Fruit fly (Drosophila melanogaster) whole organism, embryonic: ENCODE data around the gene Phyhd1.

Source experiments
- Asciz ChIP-seq: fragments of 200-800 bp; sonication (Bioruptor generic); optimal IDR thresholded peaks from 2 replicates; lab custom pipeline; 2017; ENCODE audit warnings: missing biosample characterization, mild to moderate bottlenecking, missing genetic modification characterization, missing genetic modification reagents
- CG12155 ChIP-seq: fragments of 200-800 bp; sonication (Bioruptor generic); optimal IDR thresholded peaks from 3 replicates; lab custom pipeline; 2016; ENCODE audit warnings: missing biosample characterization, missing genetic modification characterization
- CG12659 ChIP-seq: fragments of 200-800 bp; sonication (Bioruptor generic); optimal IDR thresholded peaks from 3 replicates; lab custom pipeline; 2017; ENCODE audit warnings: mild to moderate bottlenecking, missing biosample characterization, missing genetic modification reagents, missing genetic modification characterization
- CG13624 ChIP-seq: fragments of 200-800 bp; sonication (Bioruptor generic); optimal IDR thresholded peaks from 2 replicates; lab custom pipeline; 2016; ENCODE audit warnings: missing biosample characterization, missing genetic modification characterization
- CG1603 ChIP-seq: fragments of 200-800 bp; sonication (Bioruptor generic); optimal IDR thresholded peaks from 2 replicates; lab custom pipeline; 2019; ENCODE audit warnings: missing biosample characterization, mild to moderate bottlenecking, missing genetic modification characterization, moderate library complexity
- CG16863 ChIP-seq: fragments of 200-800 bp; sonication (Bioruptor generic); optimal IDR thresholded peaks from 3 replicates; lab custom pipeline; 2016; ENCODE audit warnings: missing biosample characterization, missing genetic modification characterization
- CG17186 ChIP-seq: fragments of 200-800 bp; sonication (Bioruptor generic); optimal IDR thresholded peaks from 3 replicates; lab custom pipeline; 2017; ENCODE audit warnings: missing biosample characterization, missing genetic modification reagents, missing genetic modification characterization
- CG2116 ChIP-seq: fragments of 200-800 bp; sonication (Bioruptor generic); optimal IDR thresholded peaks from 3 replicates; lab custom pipeline; 2018; ENCODE audit warnings: missing biosample characterization, mild to moderate bottlenecking, missing genetic modification characterization
- CG3065 ChIP-seq: fragments of 200-800 bp; sonication (Bioruptor generic); optimal IDR thresholded peaks from 2 replicates; lab custom pipeline; 2016; ENCODE audit warnings: missing biosample characterization, missing genetic modification characterization
- CG31224 ChIP-seq: fragments of 200-800 bp; sonication (Bioruptor generic); IDR thresholded peaks from 2 replicates; pipeline ENCODE4 v1.3.6; 2022; ENCODE audit warnings: missing biosample characterization, missing genetic modification characterization
- CG31441 ChIP-seq: fragments of 200-800 bp; sonication (Bioruptor generic); IDR thresholded peaks from 2 replicates; pipeline ENCODE4 v1.3.6; 2022; ENCODE audit warnings: missing biosample characterization, missing genetic modification characterization
- CG34224 ChIP-seq: fragments of 200-800 bp; sonication (Bioruptor generic); IDR thresholded peaks from 3 replicates; pipeline ENCODE4 v1.3.6; 2022; ENCODE audit warnings: missing biosample characterization, missing genetic modification characterization; ENCODE audit not compliant: partially characterized antibody
- CG4820 ChIP-seq: fragments of 200-800 bp; sonication (Bioruptor generic); optimal IDR thresholded peaks from 3 replicates; lab custom pipeline; 2016; ENCODE audit warnings: missing biosample characterization, missing genetic modification characterization
- CG6854 ChIP-seq: fragments of 200-800 bp; sonication (Bioruptor generic); optimal IDR thresholded peaks from 3 replicates; lab custom pipeline; 2017; ENCODE audit warnings: missing biosample characterization, mild to moderate bottlenecking, missing genetic modification characterization
- CG7372 ChIP-seq: fragments of 200-800 bp; sonication (Bioruptor generic); IDR thresholded peaks from 2 replicates; pipeline ENCODE4 v1.3.6; 2022; ENCODE audit warnings: missing biosample characterization, missing genetic modification characterization
- CG7556 ChIP-seq: fragments of 200-800 bp; sonication (Bioruptor generic); optimal IDR thresholded peaks from 2 replicates; lab custom pipeline; 2017; ENCODE audit warnings: missing biosample characterization, mild to moderate bottlenecking, missing genetic modification characterization
- CG7963 ChIP-seq: fragments of 200-800 bp; sonication (Bioruptor generic); IDR thresholded peaks from 3 replicates; pipeline ENCODE4 v1.3.6; 2022; ENCODE audit warnings: missing biosample characterization, missing genetic modification characterization; ENCODE audit not compliant: partially characterized antibody
- Camta ChIP-seq: fragments of 200-800 bp; sonication (Bioruptor generic); optimal IDR thresholded peaks from 2 replicates; lab custom pipeline; 2016; ENCODE audit warnings: missing biosample characterization, missing genetic modification characterization
- Doc2 ChIP-seq: fragments of 200-800 bp; sonication (Bioruptor generic); IDR thresholded peaks from 2 replicates; pipeline ENCODE4 v1.3.6; 2022; ENCODE audit warnings: missing biosample characterization, missing genetic modification characterization
- Ets97D ChIP-seq: fragments of 200-800 bp; sonication (Bioruptor generic); optimal IDR thresholded peaks from 3 replicates; lab custom pipeline; 2016; ENCODE audit warnings: missing biosample characterization, missing genetic modification characterization
- HLH4C ChIP-seq: fragments of 200-800 bp; sonication (Bioruptor generic); IDR thresholded peaks from 3 replicates; pipeline ENCODE4 v1.3.6; 2022; ENCODE audit warnings: missing biosample characterization, missing genetic modification characterization; ENCODE audit not compliant: partially characterized antibody
- HLHmδ ChIP-seq: fragments of 200-800 bp; sonication (Bioruptor generic); optimal IDR thresholded peaks from 2 replicates; lab custom pipeline; 2018; ENCODE audit warnings: missing biosample characterization, mild to moderate bottlenecking, missing genetic modification characterization, moderate library complexity
- Hey ChIP-seq: fragments of 200-800 bp; sonication (Bioruptor generic); optimal IDR thresholded peaks from 3 replicates; lab custom pipeline; 2018; ENCODE audit warnings: missing biosample characterization, mild to moderate bottlenecking, missing genetic modification characterization
- HmgZ ChIP-seq: fragments of 200-800 bp; sonication (Bioruptor generic); optimal IDR thresholded peaks from 2 replicates; lab custom pipeline; 2018; ENCODE audit warnings: missing biosample characterization, mild to moderate bottlenecking, missing genetic modification characterization
- Lim3 ChIP-seq: fragments of 200-800 bp; sonication (Bioruptor generic); IDR thresholded peaks from 2 replicates; pipeline ENCODE4 v1.3.6; 2022; ENCODE audit warnings: missing biosample characterization, missing genetic modification characterization
- Max ChIP-seq: fragments of 200-800 bp; sonication (Bioruptor generic); optimal IDR thresholded peaks from 2 replicates; lab custom pipeline; 2016; ENCODE audit warnings: missing biosample characterization, mild to moderate bottlenecking, missing genetic modification characterization
- NC2β ChIP-seq: fragments of 200-800 bp; sonication (Bioruptor generic); optimal IDR thresholded peaks from 2 replicates; lab custom pipeline; 2016; ENCODE audit warnings: missing biosample characterization, missing genetic modification characterization
- NK7.1 ChIP-seq: fragments of 200-800 bp; sonication (Bioruptor generic); optimal IDR thresholded peaks from 3 replicates; lab custom pipeline; 2016; ENCODE audit warnings: missing biosample characterization, missing genetic modification characterization
- Poxn ChIP-seq: fragments of 200-800 bp; sonication (Bioruptor generic); IDR thresholded peaks from 2 replicates; pipeline ENCODE4 v1.3.6; 2022; ENCODE audit warnings: missing biosample characterization, missing genetic modification characterization
- Ptx1 ChIP-seq: fragments of 200-800 bp; sonication (Bioruptor generic); IDR thresholded peaks from 2 replicates; pipeline ENCODE4 v1.3.6; 2022; ENCODE audit warnings: missing biosample characterization, missing genetic modification characterization
- aop ChIP-seq: fragments of 200-800 bp; sonication (Bioruptor generic); IDR thresholded peaks from 2 replicates; pipeline ENCODE4 v1.3.6; 2022; ENCODE audit warnings: missing biosample characterization, missing genetic modification characterization
- az2 ChIP-seq: fragments of 200-800 bp; sonication (Bioruptor generic); optimal IDR thresholded peaks from 3 replicates; lab custom pipeline; 2016; ENCODE audit warnings: missing biosample characterization, missing genetic modification characterization
- bowl ChIP-seq: fragments of 200-800 bp; sonication (Bioruptor generic); IDR thresholded peaks from 2 replicates; pipeline ENCODE4 v1.3.6; 2022; ENCODE audit warnings: missing biosample characterization, missing genetic modification characterization
- cad ChIP-seq: fragments of >200 bp; optimal IDR thresholded peaks from 2 replicates; lab custom pipeline; 2017; ENCODE audit warnings: missing biosample characterization, missing genetic modification characterization
- corto ChIP-seq: fragments of 200-800 bp; sonication (Bioruptor generic); optimal IDR thresholded peaks from 2 replicates; lab custom pipeline; 2016; ENCODE audit warnings: missing biosample characterization, mild to moderate bottlenecking, missing genetic modification characterization, moderate library complexity
- dan ChIP-seq: fragments of 200-800 bp; sonication (Bioruptor generic); IDR thresholded peaks from 2 replicates; pipeline ENCODE4 v1.3.6; 2022; ENCODE audit warnings: missing biosample characterization, missing genetic modification characterization
- grn ChIP-seq: fragments of 200-800 bp; sonication (Bioruptor generic); optimal IDR thresholded peaks from 3 replicates; lab custom pipeline; 2017; ENCODE audit warnings: missing biosample characterization, missing genetic modification characterization
- hbn ChIP-seq: fragments of 200-800 bp; sonication (Bioruptor generic); IDR thresholded peaks from 2 replicates; pipeline ENCODE4 v1.3.6; 2022; ENCODE audit warnings: missing biosample characterization, missing genetic modification characterization; ENCODE audit not compliant: partially characterized antibody
- lab ChIP-seq: fragments of 200-800 bp; sonication (Bioruptor generic); optimal IDR thresholded peaks from 3 replicates; lab custom pipeline; 2017; ENCODE audit warnings: missing biosample characterization, missing genetic modification characterization, mild to moderate bottlenecking, moderate library complexity, missing genetic modification reagents
- lmd ChIP-seq: fragments of 200-800 bp; sonication (Bioruptor generic); IDR thresholded peaks from 2 replicates; pipeline ENCODE4 v1.3.6; 2022; ENCODE audit warnings: missing biosample characterization, missing genetic modification characterization
- nerfin-1 ChIP-seq: fragments of 200-800 bp; sonication (Bioruptor generic); optimal IDR thresholded peaks from 3 replicates; lab custom pipeline; 2019; ENCODE audit warnings: missing biosample characterization, mild to moderate bottlenecking, missing genetic modification characterization, moderate library complexity
- onecut ChIP-seq: fragments of 200-800 bp; sonication (Bioruptor generic); IDR thresholded peaks from 2 replicates; pipeline ENCODE4 v1.3.6; 2022; ENCODE audit warnings: missing biosample characterization, missing genetic modification characterization
- peb ChIP-seq: fragments of 200-800 bp; sonication (Bioruptor generic); IDR thresholded peaks from 2 replicates; pipeline ENCODE4 v1.3.6; 2022; ENCODE audit warnings: missing biosample characterization, missing genetic modification characterization
- pros ChIP-seq: fragments of 200-800 bp; sonication (Bioruptor generic); optimal IDR thresholded peaks from 3 replicates; lab custom pipeline; 2019; ENCODE audit warnings: missing biosample characterization, mild to moderate bottlenecking, missing genetic modification characterization, moderate library complexity
- sim ChIP-seq: fragments of 200-800 bp; sonication (Bioruptor generic); IDR thresholded peaks from 2 replicates; pipeline ENCODE4 v1.3.6; 2022; ENCODE audit warnings: missing biosample characterization, missing genetic modification characterization
- slou ChIP-seq: fragments of 200-800 bp; sonication (Bioruptor generic); optimal IDR thresholded peaks from 3 replicates; lab custom pipeline; 2016; ENCODE audit warnings: missing biosample characterization, missing genetic modification characterization
- sna ChIP-seq: fragments of 200-800 bp; sonication (Bioruptor generic); IDR thresholded peaks from 2 replicates; pipeline ENCODE4 v1.3.6; 2022; ENCODE audit warnings: missing biosample characterization, missing genetic modification characterization; ENCODE audit not compliant: partially characterized antibody
- tup ChIP-seq: fragments of 200-800 bp; sonication (Bioruptor generic); optimal IDR thresholded peaks from 2 replicates; lab custom pipeline; 2016; ENCODE audit warnings: missing biosample characterization, mild to moderate bottlenecking, missing genetic modification characterization, moderate library complexity
- tx ChIP-seq: fragments of 200-800 bp; sonication (Bioruptor generic); optimal IDR thresholded peaks from 2 replicates; lab custom pipeline; 2016; ENCODE audit warnings: missing biosample characterization, missing genetic modification characterization

The Phyhd1 gene

dm6 chr3R:10680825-10681681 lies at the start of gene Phyhd1 (continued):
- TF ChIP-seq CG6854 (GFP tag; lab: Kevin White, UChicago), result peak; percentile 85
- peak; percentile 62 for TF ChIP-seq CG2116
- TF ChIP-seq grn (GFP tag; lab: Kevin White, UChicago), result peak; percentile 79
- TF ChIP-seq CG7372 (GFP tag; lab: Robert Waterston, UW), result peak; percentile 90
- peak; percentile 73 for TF ChIP-seq CG3065 (GFP tag; lab: Kevin White, UChicago)
- TF ChIP-seq lmd (GFP tag; lab: Robert Waterston, UW), result peak; percentile 97
- peak; percentile 89 for TF ChIP-seq Camta
- TF ChIP-seq pros (GFP tag; lab: Kevin White, UChicago), result peak; percentile 16
- peak; percentile 82 for TF ChIP-seq Ets97D (GFP tag; lab: Kevin White, UChicago)
- no peak for TF ChIP-seq HLH4C (GFP tag; lab: Robert Waterston, UW)
- peak; percentile 90 for TF ChIP-seq CG31224 (GFP tag; lab: Robert Waterston, UW)
- peak; percentile 91 for TF ChIP-seq Asciz (GFP tag; lab: Kevin White, UChicago)
- peak; percentile 97 for TF ChIP-seq CG1603 (tag; lab: Kevin White, UChicago)
- no peak for TF ChIP-seq hbn
- peak; percentile 95 for TF ChIP-seq Ptx1
- peak; percentile 94 for TF ChIP-seq CG12155 (GFP tag; lab: Kevin White, UChicago)
- peak; percentile 97 for TF ChIP-seq Max
- TF ChIP-seq NK7.1, result peak; percentile 96
- peak; percentile 94 for TF ChIP-seq NC2β
- peak; percentile 96 for TF ChIP-seq HmgZ
- peak; percentile 94 for TF ChIP-seq CG4820
- TF ChIP-seq slou, result peak; percentile 69
- no peak for TF ChIP-seq CG7963 (GFP tag; lab: Robert Waterston, UW)
- TF ChIP-seq onecut (GFP tag; lab: Robert Waterston, UW), result peak; percentile 90
- TF ChIP-seq Hey (tag; lab: Kevin White, UChicago), result peak; percentile 49
- no peak for TF ChIP-seq HLHmδ (GFP tag; lab: Kevin White, UChicago)
- peak; percentile 61 for TF ChIP-seq dan (GFP tag; lab: Robert Waterston, UW)
- peak; percentile 82 for TF ChIP-seq Poxn (GFP tag; lab: Robert Waterston, UW)
- peak; percentile 97 for TF ChIP-seq CG7556 (GFP tag; lab: Kevin White, UChicago)
- TF ChIP-seq CG34224 (GFP tag; lab: Robert Waterston, UW), result no peak
- TF ChIP-seq peb (GFP tag; lab: Robert Waterston, UW), result peak; percentile 83
- peak; percentile 96 for TF ChIP-seq lab (GFP tag; lab: Kevin White, UChicago)
- TF ChIP-seq tup, result peak; percentile 85
- peak; percentile 96 for TF ChIP-seq az2
- peak; percentile 82 for TF ChIP-seq bowl (GFP tag; lab: Robert Waterston, UW)
- peak; percentile 82; the same call in 1 of the 2 replicates for TF ChIP-seq Lim3 (GFP tag; lab: Robert Waterston, UW)
- TF ChIP-seq sim (GFP tag; lab: Robert Waterston, UW), result peak; percentile 72; the same call in 1 of the 2 replicates
- peak; percentile 93 for TF ChIP-seq CG12659 (GFP tag; lab: Kevin White, UChicago)
- no peak for TF ChIP-seq cad
- peak; percentile 96 for TF ChIP-seq CG16863
- TF ChIP-seq CG13624 (GFP tag; lab: Kevin White, UChicago), result peak; percentile 96
- TF ChIP-seq nerfin-1, result peak; percentile 81
- peak; percentile 53; the same call in 1 of the 2 replicates for TF ChIP-seq Doc2 (GFP tag; lab: Robert Waterston, UW)
- TF ChIP-seq CG31441, result peak; percentile 86
- TF ChIP-seq aop (GFP tag; lab: Robert Waterston, UW), result no peak
- peak; percentile 93 for TF ChIP-seq tx
- TF ChIP-seq corto (GFP tag; lab: Kevin White, UChicago), result peak; percentile 82
- peak; percentile 73 for TF ChIP-seq CG17186 (GFP tag; lab: Kevin White, UChicago)
- TF ChIP-seq sna (GFP tag; lab: Robert Waterston, UW), result no peak
